Worm (Caenorhabditis elegans) whole organism, mixed stage, embryonic: ENCODE results near the gene gop-2.

ENCODE experiments used
- blmp-1 ChIP-seq: fragments of 150-350 bp; optimal IDR thresholded peaks from 2 replicates; lab custom pipeline; 2014; ENCODE audit warnings: missing biosample characterization, missing genetic modification characterization
- lsy-2 ChIP-seq: fragments of 150-350 bp; optimal IDR thresholded peaks from 2 replicates; lab custom pipeline; 2014; ENCODE audit warnings: missing biosample characterization, missing genetic modification characterization
- nhr-237 ChIP-seq: fragments of 150-350 bp; optimal IDR thresholded peaks from 2 replicates; lab custom pipeline; 2014; ENCODE audit warnings: missing biosample characterization, missing genetic modification characterization
- unc-62 ChIP-seq: fragments of 150-350 bp; optimal IDR thresholded peaks from 2 replicates; lab custom pipeline; 2014; ENCODE audit warnings: missing biosample characterization, missing genetic modification reagents, missing genetic modification characterization

DNA sequence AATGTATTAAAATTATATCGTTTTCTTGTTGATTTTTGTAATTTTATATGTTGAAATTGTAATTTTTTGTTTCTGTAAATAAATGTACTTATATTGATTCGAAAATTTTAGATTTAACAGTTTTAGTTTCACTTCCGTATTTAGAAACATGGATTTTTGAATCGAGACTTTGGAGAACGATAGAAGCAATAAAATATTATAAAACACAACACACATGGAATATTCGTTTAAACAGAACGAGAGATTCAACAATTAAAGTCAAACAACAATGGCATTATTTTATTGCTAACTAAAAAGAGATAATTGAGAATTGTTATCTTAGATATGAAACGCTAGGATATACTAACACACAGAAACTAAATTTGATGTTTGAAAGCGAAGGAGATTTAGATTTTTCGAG lies 9.7 kb downstream of the gop-2 start:
- no peak for TF ChIP-seq lsy-2
- TF ChIP-seq nhr-237 = no peak
- TF ChIP-seq unc-62 (GFP tag; lab: Kevin White, UChicago) = no peak
- no peak for TF ChIP-seq blmp-1 (tag; lab: Kevin White, UChicago)
